Worm (Caenorhabditis elegans) whole organism, L1 larva: ENCODE measurements around the gene D1053.2.

Source experiments
- ces-1 ChIP-seq: fragments of 150-350 bp; optimal IDR thresholded peaks from 2 replicates; lab custom pipeline; 2014; ENCODE audit warnings: missing biosample characterization, missing genetic modification reagents, missing genetic modification characterization
- efl-1 ChIP-seq, 4 experiments: fragments of 150-350 bp; optimal IDR thresholded peaks in 3 of 4; peaks in 1 of 4; 1 replicate in 1 of 4; 2 replicates in 3 of 4; lab custom pipeline; 2014; ENCODE audit warnings: missing biosample characterization in 2 of 4, missing genetic modification characterization in 2 of 4, missing genetic modification reagents in 2 of 4
- fkh-8 ChIP-seq: sonication (generic microtip); optimal IDR thresholded peaks from 2 replicates; lab custom pipeline; 2016; ENCODE audit warnings: mild to moderate bottlenecking, missing genetic modification characterization, missing compliant biosample characterization
- hpl-2 ChIP-seq: fragments of 150-350 bp; optimal IDR thresholded peaks from 2 replicates; lab custom pipeline; 2014; ENCODE audit warnings: missing biosample characterization, missing genetic modification reagents, missing genetic modification characterization
- lin-35 ChIP-seq, 2 experiments: fragments of 150-350 bp; optimal IDR thresholded peaks; 2 replicates each; lab custom pipeline; 2014; ENCODE audit warnings: missing biosample characterization in 2 of 2, missing genetic modification characterization in 2 of 2, missing genetic modification reagents in 2 of 2
- nhr-71 ChIP-seq: sonication (generic microtip); optimal IDR thresholded peaks from 2 replicates; lab custom pipeline; 2016; ENCODE audit warnings: mild to moderate bottlenecking, missing genetic modification characterization, moderate library complexity, missing compliant biosample characterization
- nhr-84 ChIP-seq: sonication (generic microtip); optimal IDR thresholded peaks from 2 replicates; lab custom pipeline; 2017; ENCODE audit warnings: missing biosample characterization, missing genetic modification characterization
- ztf-4 ChIP-seq: fragments of 150-350 bp; optimal IDR thresholded peaks from 2 replicates; lab custom pipeline; 2014; ENCODE audit warnings: missing biosample characterization, missing genetic modification characterization

D1053.2 gene

ce11 chrX:11765860-11766259 is 37.9 kb downstream of the D1053.2 start:
- TF ChIP-seq nhr-84, result no peak
- no peak for TF ChIP-seq efl-1 (optimal IDR thresholded peaks at IDR 0.05; lab: Kevin White, UChicago)
- TF ChIP-seq efl-1 (GFP tag; optimal IDR thresholded peaks at IDR 0.05 in 1 of 2; lab: Kevin White, UChicago), result peak in 1 of 2 experiments; percentile 59

- TF ChIP-seq hpl-2 (GFP tag; lab: Kevin White, UChicago) (no peak), lin-35 (GFP tag; optimal IDR thresholded peaks at IDR 0.05; lab: Kevin White, UChicago) (no peak), ztf-4 (no peak)
These were observed 38.5 kb downstream of the D1053.2 start for ce11 chrX:11766432-11766831.

DNA sequence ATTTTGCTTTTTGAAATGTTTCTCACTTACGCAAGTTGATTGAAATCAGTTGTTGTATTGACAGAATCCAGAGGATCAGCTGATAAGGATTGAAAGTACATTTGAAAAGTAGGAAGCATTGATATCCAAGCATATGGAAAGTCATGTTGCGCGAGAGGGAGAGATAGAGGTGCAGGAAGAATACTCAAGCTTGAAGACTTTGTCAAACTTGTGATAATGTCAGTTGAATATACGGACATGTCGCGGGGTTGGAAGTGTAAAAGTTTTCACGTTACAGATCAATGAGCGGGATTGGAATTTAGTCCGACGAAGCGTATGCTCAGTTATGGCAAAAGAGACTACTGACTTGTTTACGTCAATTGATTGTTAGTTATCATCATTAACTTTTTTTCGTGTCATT is 41.3 kb downstream of the D1053.2 start, which contains the start of gene ttx-3:
TSS of gene ttx-3 (minus strand) at position 101 of the 400 bp plus-strand sequence.
- TF ChIP-seq nhr-71 (tag; lab: Kevin White, UChicago) (no peak), ces-1 (no peak), fkh-8 (peak; percentile 26), efl-1 (optimal IDR thresholded peaks at IDR 0.05; lab: Kevin White, UChicago) (no peak), efl-1 (GFP tag; optimal IDR thresholded peaks at IDR 0.05 in 1 of 2; lab: Kevin White, UChicago) (peak in 1 of 2 experiments; percentile 29)
